Fruit fly (Drosophila melanogaster): ENCODE data around the gene CG8915.
A peak's percentile ranks its signal among the peaks of the same experiment; 100 is the strongest.

CG8915 gene

dm6 chrX:17237421-17237820 is 7.4 kb downstream of the CG8915 start (continued):
- TF ChIP-seq Ptx1 (GFP tag; IDR thresholded peaks at IDR 0.05): peak; percentile 23; the same call in 1 of the 2 replicates
- no peak for TF ChIP-seq pb (GFP tag; optimal IDR thresholded peaks at IDR 0.05)
- TF ChIP-seq CG17186 (GFP tag; optimal IDR thresholded peaks at IDR 0.05): no peak
- TF ChIP-seq Side (GFP tag; optimal IDR thresholded peaks at IDR 0.05): no peak
- TF ChIP-seq Chrac-16 (GFP tag; optimal IDR thresholded peaks at IDR 0.05): no peak
- TF ChIP-seq chinmo (GFP tag; IDR thresholded peaks at IDR 0.05; ENCODE audit: partially characterized antibody): no peak
- no peak for TF ChIP-seq CG3407 (GFP tag; optimal IDR thresholded peaks at IDR 0.05)
- TF ChIP-seq CrebB (tag; optimal IDR thresholded peaks at IDR 0.05): no peak
- no peak for TF ChIP-seq CG10565 (GFP tag; optimal IDR thresholded peaks at IDR 0.05)
- TF ChIP-seq CG4328 (GFP tag; optimal IDR thresholded peaks at IDR 0.05): no peak
- no peak for TF ChIP-seq psq (GFP tag; optimal IDR thresholded peaks at IDR 0.05)
- no peak for TF ChIP-seq Hey (tag; optimal IDR thresholded peaks at IDR 0.05)
- no peak for TF ChIP-seq CG14860 (GFP tag; IDR thresholded peaks at IDR 0.05; ENCODE audit: partially characterized antibody)
- no peak for TF ChIP-seq sens-2 (GFP tag; IDR thresholded peaks at IDR 0.05)
- TF ChIP-seq fru (optimal IDR thresholded peaks at IDR 0.05): no peak
- no peak for TF ChIP-seq Hmx (GFP tag; optimal IDR thresholded peaks at IDR 0.05)
- no peak for TF ChIP-seq repo (GFP tag; optimal IDR thresholded peaks at IDR 0.05)
- TF ChIP-seq CG5953 (GFP tag; IDR thresholded peaks at IDR 0.05): no peak

DNA sequence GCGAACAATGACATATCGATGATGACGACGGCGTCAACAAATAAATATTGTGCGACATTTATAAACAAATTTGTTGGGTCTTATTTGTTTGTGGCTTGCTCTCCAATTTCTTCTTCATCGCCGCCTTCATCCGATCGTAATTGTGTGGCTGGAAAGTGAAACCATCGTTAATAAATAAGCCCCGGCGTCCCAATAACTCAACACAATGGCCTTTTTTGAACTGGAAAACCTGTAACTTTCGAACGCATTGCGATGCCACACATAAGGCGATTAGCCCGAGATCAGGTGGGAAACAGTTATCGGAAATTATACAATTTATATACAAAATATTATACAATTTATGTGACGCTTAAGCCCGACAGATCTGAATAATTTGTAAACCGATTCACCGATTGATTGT is 8.3 kb downstream of the CG8915 start:
- TF ChIP-seq ham (GFP tag; IDR thresholded peaks at IDR 0.05) (no peak), CG2712 (tag; optimal IDR thresholded peaks at IDR 0.05) (no peak), Blimp-1 (GFP tag; optimal IDR thresholded peaks at IDR 0.05) (peak; percentile 68), oc (tag; optimal IDR thresholded peaks at IDR 0.05) (peak; percentile 90), cg (GFP tag; optimal IDR thresholded peaks at IDR 0.05) (no peak), CG10431 (GFP tag; optimal IDR thresholded peaks at IDR 0.05) (no peak)

dm6 chrX:17232642-17233041 is 12.2 kb downstream of the CG8915 start, which contains the start of gene f:
f (plus strand) TSS chrX:17232942.
- TF ChIP-seq CG17912 (GFP tag; optimal IDR thresholded peaks at IDR 0.05) (no peak), Trl (optimal IDR thresholded peaks at IDR 0.05) (peak in 1 of 2 experiments; percentile 28), Trl (GFP tag; optimal IDR thresholded peaks at IDR 0.05) (no peak)

DNA sequence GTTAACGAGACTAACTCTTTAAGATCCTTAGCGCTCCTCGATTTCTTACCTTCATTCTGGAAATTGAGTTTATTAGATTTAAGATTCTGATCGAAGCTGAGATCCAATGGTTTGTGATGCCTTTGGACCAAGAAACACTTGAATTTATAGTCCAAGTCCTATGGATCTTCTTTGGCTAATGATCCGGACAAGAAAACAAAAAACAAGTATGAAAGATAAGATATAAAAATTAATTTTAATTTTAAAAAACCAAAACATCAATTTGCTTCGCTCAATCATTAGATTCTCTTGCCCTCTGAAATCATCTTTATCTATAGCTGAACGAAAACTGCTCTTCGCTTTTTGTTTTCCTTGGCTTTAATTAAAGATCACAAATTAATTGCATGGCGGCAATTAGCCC is 13.9 kb downstream of the CG8915 start, which contains the start of gene CG10597:
TSS of gene CG10597 (minus strand) at position 101 of the 400 bp plus-strand sequence.
- TF ChIP-seq ash1 (GFP tag; optimal IDR thresholded peaks at IDR 0.05) (no peak), cwo (GFP tag; optimal IDR thresholded peaks at IDR 0.05) (no peak), lmd (GFP tag; IDR thresholded peaks at IDR 0.05) (no peak), seq (GFP tag; IDR thresholded peaks at IDR 0.05) (no peak), CG12104 (GFP tag; optimal IDR thresholded peaks at IDR 0.05) (no peak), fd64A (GFP tag; optimal IDR thresholded peaks at IDR 0.05) (no peak)

- TF ChIP-seq vnd (GFP tag; IDR thresholded peaks at IDR 0.05; ENCODE audit: partially characterized antibody) (no peak), bbx (GFP tag; IDR thresholded peaks at IDR 0.05; ENCODE audit: partially characterized antibody) (no peak), eyg (GFP tag; optimal IDR thresholded peaks at IDR 0.05) (no peak), ro (GFP tag; IDR thresholded peaks at IDR 0.05) (no peak), CG32767 (GFP tag; IDR thresholded peaks at IDR 0.05) (no peak), Asciz (GFP tag; optimal IDR thresholded peaks at IDR 0.05) (no peak), bcd (GFP tag; optimal IDR thresholded peaks at IDR 0.05) (no peak), Jarid2 (GFP tag; optimal IDR thresholded peaks at IDR 0.05) (no peak), croc (GFP tag; conservative IDR thresholded peaks at IDR 0.05) (no peak), ind (GFP tag; optimal IDR thresholded peaks at IDR 0.05) (no peak), gem (tag; optimal IDR thresholded peaks at IDR 0.05) (peak; percentile 65), CG15696 (tag; optimal IDR thresholded peaks at IDR 0.05) (no peak), mld (GFP tag; IDR thresholded peaks at IDR 0.05; ENCODE audit: partially characterized antibody) (no peak)
These were observed 15.2 kb downstream of the CG8915 start for dm6 chrX:17229475-17230169.
